Fruit fly (Drosophila melanogaster): ENCODE data around the gene dsb.
A peak's percentile ranks its signal among the peaks of the same experiment; 100 is the strongest.

dsb gene

dm6 chr3L:1856467-1857350 lies 53.3 kb downstream of the dsb start, which contains the start of gene CG12024 (continued):
- TF ChIP-seq CG17361 (GFP tag; IDR thresholded peaks at IDR 0.05) (peak; percentile 87), Hsf (GFP tag; optimal IDR thresholded peaks at IDR 0.05) (peak; percentile 87), fd102C (GFP tag; optimal IDR thresholded peaks at IDR 0.05) (no peak), eyg (GFP tag; optimal IDR thresholded peaks at IDR 0.05) (no peak), her (GFP tag; optimal IDR thresholded peaks at IDR 0.05) (peak; percentile 22), CG17359 (tag; optimal IDR thresholded peaks at IDR 0.05) (peak; percentile 63), Hr51 (GFP tag; optimal IDR thresholded peaks at IDR 0.05) (peak; percentile 71 to 75), ro (GFP tag; IDR thresholded peaks at IDR 0.05) (no peak), Dbx (GFP tag; IDR thresholded peaks at IDR 0.05) (peak; percentile 72; the same call in 2 of the 3 replicates), sqz (GFP tag; optimal IDR thresholded peaks at IDR 0.05) (no peak), Ptx1 (GFP tag; IDR thresholded peaks at IDR 0.05) (peak; percentile 68), pita (GFP tag; optimal IDR thresholded peaks at IDR 0.05) (no peak), CG33557 (GFP tag; optimal IDR thresholded peaks at IDR 0.05) (peak; percentile 66), Side (GFP tag; optimal IDR thresholded peaks at IDR 0.05) (peak; percentile 51), CG9932 (GFP tag; IDR thresholded peaks at IDR 0.05) (peak; percentile 89), tgo (GFP tag; IDR thresholded peaks at IDR 0.05) (peak; percentile 56; the same call in 2 of the 3 replicates), CG10366 (GFP tag; IDR thresholded peaks at IDR 0.05) (peak; percentile 67), Asciz (GFP tag; optimal IDR thresholded peaks at IDR 0.05) (no peak), CG9817 (tag; optimal IDR thresholded peaks at IDR 0.05) (peak; percentile 84), CG14050 (GFP tag; IDR thresholded peaks at IDR 0.05) (peak; percentile 32; the same call in 1 of the 3 replicates), kni (GFP tag; optimal IDR thresholded peaks at IDR 0.05) (no peak), Deaf1 (tag; optimal IDR thresholded peaks at IDR 0.05) (peak; percentile 10), crp (GFP tag; optimal IDR thresholded peaks at IDR 0.05) (peak in 1 of 2 experiments; percentile 66), CG8290 (GFP tag; optimal IDR thresholded peaks at IDR 0.05) (peak; percentile 42), CG8290 (tag; optimal IDR thresholded peaks at IDR 0.05) (peak in 1 of 2 experiments; percentile 86), Chrac-16 (GFP tag; optimal IDR thresholded peaks at IDR 0.05) (peak; percentile 83), gce (GFP tag; IDR thresholded peaks at IDR 0.05) (no peak), CG12104 (GFP tag; optimal IDR thresholded peaks at IDR 0.05) (peak; percentile 53), CG14965 (GFP tag; optimal IDR thresholded peaks at IDR 0.05; ENCODE audit: borderline replicate concordance) (no peak), CG7372 (GFP tag; IDR thresholded peaks at IDR 0.05) (peak; percentile 77), CG12942 (GFP tag; optimal IDR thresholded peaks at IDR 0.05) (peak; percentile 68), CG32532 (GFP tag; IDR thresholded peaks at IDR 0.05) (peak; percentile 76), bsh (GFP tag; optimal IDR thresholded peaks at IDR 0.05) (peak in 1 of 2 experiments; percentile 61), ase (GFP tag; IDR thresholded peaks at IDR 0.05) (0 out of 3 replicates have a peak, but pooled peaks have one; percentile 14), Oli (tag; optimal IDR thresholded peaks at IDR 0.05) (peak; percentile 68), CG11085 (GFP tag; IDR thresholded peaks at IDR 0.05) (peak; percentile 32; the same call in 1 of the 2 replicates), ash1 (GFP tag; optimal IDR thresholded peaks at IDR 0.05) (no peak), Ets97D (GFP tag; optimal IDR thresholded peaks at IDR 0.05) (peak; percentile 72), ap (GFP tag; IDR thresholded peaks at IDR 0.05) (peak; percentile 21; the same call in 1 of the 2 replicates), CG9609 (GFP tag; optimal IDR thresholded peaks at IDR 0.05) (peak; percentile 77), sisA (GFP tag; IDR thresholded peaks at IDR 0.05) (peak; percentile 63), CG12769 (tag; optimal IDR thresholded peaks at IDR 0.05) (peak; percentile 87), CG17328 (GFP tag; IDR thresholded peaks at IDR 0.05) (no peak), luna (GFP tag; optimal IDR thresholded peaks at IDR 0.05) (peak; percentile 34), grau (tag; optimal IDR thresholded peaks at IDR 0.05) (peak; percentile 81), CG18011 (GFP tag; optimal IDR thresholded peaks at IDR 0.05) (peak; percentile 63), CG6765 (GFP tag; optimal IDR thresholded peaks at IDR 0.05) (no peak), CG15696 (tag; optimal IDR thresholded peaks at IDR 0.05) (peak; percentile 70)

All from whole organism, embryonic.